Fruit fly (Drosophila melanogaster) whole organism, prepupa: ENCODE data around the gene Tim17b2.
A peak's percentile ranks its signal among the peaks of the same experiment; 100 is the strongest.

Experiments used
- Blimp-1 ChIP-seq: fragments of 200-800 bp; sonication (Bioruptor generic); optimal IDR thresholded peaks from 3 replicates; lab custom pipeline; 2017; ENCODE audit warnings: missing biosample characterization, missing genetic modification characterization, mild to moderate bottlenecking, moderate library complexity, missing genetic modification reagents
- CG10631 ChIP-seq: fragments of 200-800 bp; sonication (Bioruptor generic); optimal IDR thresholded peaks from 2 replicates; lab custom pipeline; 2016; ENCODE audit warnings: missing biosample characterization, missing genetic modification characterization
- CG10669 ChIP-seq: fragments of 200-800 bp; sonication (Bioruptor generic); optimal IDR thresholded peaks from 3 replicates; lab custom pipeline; 2018; ENCODE audit warnings: missing biosample characterization, mild to moderate bottlenecking, missing genetic modification characterization, moderate library complexity
- CG11762 ChIP-seq: fragments of 200-800 bp; sonication (Bioruptor generic); optimal IDR thresholded peaks from 3 replicates; lab custom pipeline; 2016; ENCODE audit warnings: missing biosample characterization, missing genetic modification characterization; ENCODE audit not compliant: insufficient read depth
- CG11902 ChIP-seq: fragments of 200-800 bp; sonication (Bioruptor generic); optimal IDR thresholded peaks from 3 replicates; lab custom pipeline; 2016; ENCODE audit warnings: missing biosample characterization, missing genetic modification characterization
- CG1621 ChIP-seq: fragments of 200-800 bp; sonication (Bioruptor generic); optimal IDR thresholded peaks from 3 replicates; lab custom pipeline; 2018; ENCODE audit warnings: missing biosample characterization, mild to moderate bottlenecking, missing genetic modification characterization
- CG16779 ChIP-seq: fragments of 200-800 bp; sonication (Bioruptor generic); optimal IDR thresholded peaks from 3 replicates; lab custom pipeline; 2017; ENCODE audit warnings: missing biosample characterization, mild to moderate bottlenecking, missing genetic modification characterization
- CG3032 ChIP-seq: fragments of 200-800 bp; optimal IDR thresholded peaks from 2 replicates; lab custom pipeline; 2019; ENCODE audit warnings: missing biosample characterization, mild to moderate bottlenecking, missing genetic modification characterization, moderate library complexity
- CG31627 ChIP-seq: fragments of 200-800 bp; sonication (Bioruptor generic); optimal IDR thresholded peaks from 3 replicates; lab custom pipeline; 2016; ENCODE audit warnings: missing biosample characterization, missing genetic modification characterization
- CG32006 ChIP-seq: fragments of 200-800 bp; sonication (Bioruptor generic); optimal IDR thresholded peaks from 3 replicates; lab custom pipeline; 2017; ENCODE audit warnings: missing biosample characterization, mild to moderate bottlenecking, missing genetic modification characterization
- CG34406 ChIP-seq: fragments of 200-800 bp; sonication (Bioruptor generic); optimal IDR thresholded peaks from 3 replicates; lab custom pipeline; 2016; ENCODE audit warnings: missing biosample characterization, missing genetic modification characterization
- CG3919 ChIP-seq: fragments of 200-800 bp; sonication (Bioruptor generic); optimal IDR thresholded peaks from 3 replicates; lab custom pipeline; 2016; ENCODE audit warnings: missing biosample characterization, missing genetic modification characterization
- CG4318 ChIP-seq: fragments of 200-800 bp; sonication (Bioruptor generic); optimal IDR thresholded peaks from 3 replicates; lab custom pipeline; 2017; ENCODE audit warnings: missing biosample characterization, mild to moderate bottlenecking, missing genetic modification characterization
- CG6163 ChIP-seq: fragments of 200-800 bp; sonication (Bioruptor generic); IDR thresholded peaks from 3 replicates; pipeline ENCODE4 v1.3.6; 2022; ENCODE audit warnings: missing biosample characterization, missing genetic modification characterization
- CG6792 ChIP-seq: fragments of 200-800 bp; sonication (Bioruptor generic); optimal IDR thresholded peaks from 3 replicates; lab custom pipeline; 2016; ENCODE audit warnings: missing biosample characterization, missing genetic modification characterization
- CG6808 ChIP-seq: fragments of 200-800 bp; sonication (Bioruptor generic); optimal IDR thresholded peaks from 3 replicates; lab custom pipeline; 2017; ENCODE audit warnings: missing biosample characterization, missing genetic modification characterization, mild to moderate bottlenecking, moderate library complexity, missing genetic modification reagents
- CG6854 ChIP-seq: fragments of 200-800 bp; sonication (Bioruptor generic); optimal IDR thresholded peaks from 2 replicates; lab custom pipeline; 2017; ENCODE audit warnings: missing biosample characterization, mild to moderate bottlenecking, missing genetic modification characterization
- CG7368 ChIP-seq: fragments of 200-800 bp; sonication (Bioruptor generic); optimal IDR thresholded peaks from 3 replicates; lab custom pipeline; 2016; ENCODE audit warnings: missing biosample characterization, missing genetic modification characterization
- CG8119 ChIP-seq: fragments of 200-800 bp; sonication (Bioruptor generic); IDR thresholded peaks from 3 replicates; pipeline ENCODE4 v1.3.6; 2022; ENCODE audit warnings: missing biosample characterization, missing genetic modification characterization
- CG8632 ChIP-seq: fragments of 200-800 bp; sonication (Bioruptor generic); optimal IDR thresholded peaks from 3 replicates; lab custom pipeline; 2016; ENCODE audit warnings: missing biosample characterization, missing genetic modification characterization
- CG9139 ChIP-seq: fragments of 200-800 bp; sonication (Bioruptor generic); optimal IDR thresholded peaks from 3 replicates; lab custom pipeline; 2017; ENCODE audit warnings: missing biosample characterization, mild to moderate bottlenecking, missing genetic modification characterization
- Eip75B ChIP-seq: fragments of 200-800 bp; sonication (Bioruptor generic); optimal IDR thresholded peaks from 3 replicates; lab custom pipeline; 2016; ENCODE audit warnings: missing biosample characterization, missing genetic modification characterization
- Eip78C ChIP-seq: fragments of 200-800 bp; sonication (Bioruptor generic); peaks from one replicate; lab custom pipeline; 2016; ENCODE audit warnings: missing biosample characterization, missing genetic modification characterization
- Eip93F ChIP-seq: fragments of 200-800 bp; sonication (Bioruptor generic); optimal IDR thresholded peaks from 2 replicates; lab custom pipeline; 2016; ENCODE audit warnings: missing biosample characterization, mild to moderate bottlenecking, missing genetic modification characterization
- Ets21C ChIP-seq: fragments of 200-800 bp; sonication (Bioruptor generic); optimal IDR thresholded peaks from 3 replicates; lab custom pipeline; 2016; ENCODE audit warnings: missing biosample characterization, missing genetic modification characterization
- Gug ChIP-seq: fragments of 200-800 bp; sonication (Bioruptor generic); IDR thresholded peaks from 2 replicates; pipeline ENCODE4 v1.3.6; 2022; ENCODE audit warnings: missing biosample characterization, missing genetic modification characterization
- Hr38 ChIP-seq: sonication (Bioruptor generic); optimal IDR thresholded peaks from 2 replicates; lab custom pipeline; 2016; ENCODE audit warnings: missing biosample characterization, missing genetic modification characterization
- Hr39 ChIP-seq: fragments of 200-800 bp; sonication (Bioruptor generic); optimal IDR thresholded peaks from 2 replicates; lab custom pipeline; 2016; ENCODE audit warnings: missing biosample characterization, missing genetic modification characterization
- Hr4 ChIP-seq: fragments of 200-800 bp; sonication (Bioruptor generic); optimal IDR thresholded peaks from 3 replicates; lab custom pipeline; 2016; ENCODE audit warnings: missing biosample characterization, missing genetic modification characterization
- Lpt ChIP-seq: fragments of 200-800 bp; sonication (Bioruptor generic); optimal IDR thresholded peaks from 3 replicates; lab custom pipeline; 2016; ENCODE audit warnings: missing biosample characterization, missing genetic modification characterization
- OdsH ChIP-seq: fragments of 200-800 bp; sonication (Bioruptor generic); optimal IDR thresholded peaks from 3 replicates; lab custom pipeline; 2016; ENCODE audit warnings: missing biosample characterization, missing genetic modification characterization
- Smox ChIP-seq: fragments of 200-800 bp; sonication (Bioruptor generic); optimal IDR thresholded peaks from 3 replicates; lab custom pipeline; 2016; ENCODE audit warnings: missing biosample characterization, missing genetic modification characterization
- Sox102F ChIP-seq: fragments of 200-800 bp; sonication (Bioruptor generic); optimal IDR thresholded peaks from 2 replicates; lab custom pipeline; 2016; ENCODE audit warnings: missing biosample characterization, mild to moderate bottlenecking, missing genetic modification characterization
- Sox14 ChIP-seq: fragments of 200-800 bp; sonication (Bioruptor generic); optimal IDR thresholded peaks from 3 replicates; lab custom pipeline; 2016; ENCODE audit warnings: missing biosample characterization, missing genetic modification characterization
- Sox15 ChIP-seq: fragments of 200-800 bp; sonication (Bioruptor generic); optimal IDR thresholded peaks from 3 replicates; lab custom pipeline; 2016; ENCODE audit warnings: missing biosample characterization, missing genetic modification characterization
- achi ChIP-seq: fragments of 200-800 bp; sonication (Bioruptor generic); optimal IDR thresholded peaks from 3 replicates; lab custom pipeline; 2016; ENCODE audit warnings: missing biosample characterization, missing genetic modification characterization
- acj6 ChIP-seq: fragments of 200-800 bp; sonication (Bioruptor generic); optimal IDR thresholded peaks from 3 replicates; lab custom pipeline; 2016; ENCODE audit warnings: missing biosample characterization, missing genetic modification characterization
- cyc ChIP-seq: fragments of 200-800 bp; sonication (Bioruptor generic); optimal IDR thresholded peaks from 3 replicates; lab custom pipeline; 2016; ENCODE audit warnings: missing biosample characterization, missing genetic modification characterization
- dac ChIP-seq: fragments of 200-800 bp; sonication (Bioruptor generic); optimal IDR thresholded peaks from 2 replicates; lab custom pipeline; 2017; ENCODE audit warnings: missing biosample characterization, mild to moderate bottlenecking, missing genetic modification characterization
- dsx ChIP-seq: fragments of 200-800 bp; optimal IDR thresholded peaks from 3 replicates; lab custom pipeline; 2019; ENCODE audit warnings: missing biosample characterization, mild to moderate bottlenecking, missing genetic modification characterization, moderate library complexity; ENCODE audit not compliant: poor library complexity, severe bottlenecking
- eg ChIP-seq: fragments of 200-800 bp; sonication (Bioruptor generic); IDR thresholded peaks from 3 replicates; pipeline ENCODE4 v1.3.6; 2022; ENCODE audit warnings: missing biosample characterization, missing genetic modification characterization
- fd59A ChIP-seq: fragments of 200-800 bp; sonication (Bioruptor generic); optimal IDR thresholded peaks from 2 replicates; lab custom pipeline; 2017; ENCODE audit warnings: missing biosample characterization, mild to moderate bottlenecking, missing genetic modification characterization, missing genetic modification reagents
- fd85E ChIP-seq: fragments of 200-800 bp; sonication (Bioruptor generic); optimal IDR thresholded peaks from 3 replicates; lab custom pipeline; 2016; ENCODE audit warnings: missing biosample characterization, missing genetic modification characterization
- fkh ChIP-seq: fragments of 200-800 bp; sonication (Bioruptor generic); optimal IDR thresholded peaks from 3 replicates; lab custom pipeline; 2017; ENCODE audit warnings: missing biosample characterization, mild to moderate bottlenecking, missing genetic modification characterization, moderate library complexity
- lz ChIP-seq: fragments of 200-800 bp; sonication (Bioruptor generic); optimal IDR thresholded peaks from 3 replicates; lab custom pipeline; 2016; ENCODE audit warnings: missing biosample characterization, missing genetic modification characterization
- net ChIP-seq: fragments of 200-800 bp; sonication (Bioruptor generic); optimal IDR thresholded peaks from 3 replicates; lab custom pipeline; 2016; ENCODE audit warnings: missing biosample characterization, missing genetic modification characterization
- pdm3 ChIP-seq: fragments of 200-800 bp; sonication (Bioruptor generic); optimal IDR thresholded peaks from 3 replicates; lab custom pipeline; 2016; ENCODE audit warnings: missing biosample characterization, missing genetic modification characterization
- salr ChIP-seq, 2 experiments: fragments of 200-800 bp; sonication (Bioruptor generic); optimal IDR thresholded peaks; 3 replicates each; lab custom pipeline; 2016 to 2018; ENCODE audit warnings: missing biosample characterization in 2 of 2, missing genetic modification characterization in 2 of 2, mild to moderate bottlenecking in 1 of 2
- spab ChIP-seq: fragments of 200-800 bp; sonication (Bioruptor generic); optimal IDR thresholded peaks from 2 replicates; lab custom pipeline; 2017; ENCODE audit warnings: missing biosample characterization, mild to moderate bottlenecking, missing genetic modification characterization, missing genetic modification reagents
- ss ChIP-seq, 2 experiments: fragments of 200-800 bp; sonication (Bioruptor generic); optimal IDR thresholded peaks; 2 replicates in 1 of 2; 3 replicates in 1 of 2; lab custom pipeline; 2017 to 2018; ENCODE audit warnings: mild to moderate bottlenecking in 2 of 2, missing biosample characterization in 2 of 2, missing genetic modification characterization in 2 of 2, moderate library complexity in 1 of 2
- topi ChIP-seq: fragments of 200-800 bp; sonication (Bioruptor generic); optimal IDR thresholded peaks from 3 replicates; lab custom pipeline; 2016; ENCODE audit warnings: missing biosample characterization, missing genetic modification characterization
- vri ChIP-seq: fragments of 200-800 bp; sonication (Bioruptor generic); optimal IDR thresholded peaks from 3 replicates; lab custom pipeline; 2016; ENCODE audit warnings: missing biosample characterization, mild to moderate bottlenecking, missing genetic modification characterization

Tim17b2 gene

dm6 chr2L:15465932-15466331 is 18.6 kb upstream of the Tim17b2 start:
- TF ChIP-seq Hr39 (GFP tag; lab: Kevin White, UChicago): peak; percentile 45
- peak; percentile 39 for TF ChIP-seq lz (GFP tag; lab: Kevin White, UChicago)
- peak; percentile 39 for TF ChIP-seq pdm3 (GFP tag; lab: Kevin White, UChicago)
- TF ChIP-seq vri: peak; percentile 24
- peak; percentile 75 for TF ChIP-seq CG8119 (GFP tag; lab: Robert Waterston, UW)
- no peak for TF ChIP-seq spab (GFP tag; lab: Kevin White, UChicago)
- no peak for TF ChIP-seq CG11902 (GFP tag; lab: Kevin White, UChicago)
- peak; percentile 44 for TF ChIP-seq achi (GFP tag; lab: Kevin White, UChicago)
- no peak for TF ChIP-seq CG1621 (tag; lab: Kevin White, UChicago)
- no peak for TF ChIP-seq Ets21C (GFP tag; lab: Kevin White, UChicago)
- TF ChIP-seq CG3032 (tag; lab: Kevin White, UChicago): no peak
- TF ChIP-seq CG4318 (GFP tag; lab: Kevin White, UChicago): peak; percentile 46
- peak in 1 of 2 experiments; percentile 53 for TF ChIP-seq salr (GFP tag; optimal IDR thresholded peaks at IDR 0.05; lab: Kevin White, UChicago)
- TF ChIP-seq net (GFP tag; lab: Kevin White, UChicago): peak; percentile 40
- no peak for TF ChIP-seq CG10669 (GFP tag; lab: Kevin White, UChicago)
- no peak for TF ChIP-seq CG11762 (GFP tag; lab: Kevin White, UChicago)
- TF ChIP-seq eg (GFP tag; lab: Robert Waterston, UW): peak; percentile 72; the same call in 2 of the 3 replicates
- TF ChIP-seq Sox14 (GFP tag; lab: Kevin White, UChicago): peak; percentile 34
- no peak for TF ChIP-seq CG6854 (GFP tag; lab: Kevin White, UChicago)
- TF ChIP-seq fkh (GFP tag; lab: Kevin White, UChicago): no peak
- TF ChIP-seq cyc (GFP tag; lab: Kevin White, UChicago): no peak
- TF ChIP-seq CG7368 (GFP tag; lab: Kevin White, UChicago): no peak
- TF ChIP-seq dac (GFP tag; lab: Kevin White, UChicago): no peak
- TF ChIP-seq dsx (GFP tag; lab: Kevin White, UChicago): no peak
- peak; percentile 72 for TF ChIP-seq Hr4 (GFP tag; lab: Kevin White, UChicago)
- no peak for TF ChIP-seq Gug (GFP tag; lab: Robert Waterston, UW)
- TF ChIP-seq CG9139 (GFP tag; lab: Kevin White, UChicago): no peak
- no peak for TF ChIP-seq CG8632 (GFP tag; lab: Kevin White, UChicago)
- TF ChIP-seq fd85E (GFP tag; lab: Kevin White, UChicago): no peak
- peak; percentile 35 for TF ChIP-seq CG31627 (GFP tag; lab: Kevin White, UChicago)
- peak; percentile 33 for TF ChIP-seq acj6
- peak; percentile 39 for TF ChIP-seq topi (GFP tag; lab: Kevin White, UChicago)
- peak; percentile 73 for TF ChIP-seq Eip78C (GFP tag; lab: Kevin White, UChicago)
- TF ChIP-seq CG10631 (GFP tag; lab: Kevin White, UChicago): no peak
- TF ChIP-seq CG32006 (GFP tag; lab: Kevin White, UChicago): peak; percentile 76
- TF ChIP-seq Lpt (GFP tag; lab: Kevin White, UChicago): peak; percentile 42
- no peak for TF ChIP-seq Sox15 (GFP tag; lab: Kevin White, UChicago)
- TF ChIP-seq Smox (GFP tag; lab: Kevin White, UChicago): peak; percentile 5
- TF ChIP-seq CG34406 (GFP tag; lab: Kevin White, UChicago): peak; percentile 18
- peak; percentile 37; the same call in 2 of the 3 replicates for TF ChIP-seq CG6163
- TF ChIP-seq CG3919 (GFP tag; lab: Kevin White, UChicago): peak; percentile 48
- peak; percentile 58 for TF ChIP-seq OdsH (GFP tag; lab: Kevin White, UChicago)
- TF ChIP-seq fd59A (GFP tag; lab: Kevin White, UChicago): no peak
- no peak for TF ChIP-seq CG6808
- TF ChIP-seq Eip75B (GFP tag; lab: Kevin White, UChicago): peak; percentile 21
- TF ChIP-seq Sox102F (GFP tag; lab: Kevin White, UChicago): peak; percentile 26
- no peak for TF ChIP-seq Blimp-1 (GFP tag; lab: Kevin White, UChicago)
- peak; percentile 19 for TF ChIP-seq CG6792 (GFP tag; lab: Kevin White, UChicago)
- no peak for TF ChIP-seq Eip93F
- TF ChIP-seq Hr38: no peak
- peak; percentile 9 for TF ChIP-seq CG16779 (tag; lab: Kevin White, UChicago)
- no peak for TF ChIP-seq ss (GFP tag; optimal IDR thresholded peaks at IDR 0.05; lab: Kevin White, UChicago)
